Fruit fly (Drosophila melanogaster) whole organism, embryonic: ENCODE data around the gene CG12522.

ENCODE experiments used
- CG10209 ChIP-seq: fragments of 200-800 bp; sonication (Bioruptor generic); optimal IDR thresholded peaks from 3 replicates; lab custom pipeline; 2017; ENCODE audit warnings: missing biosample characterization, mild to moderate bottlenecking, missing genetic modification characterization, missing genetic modification reagents
- CG12071 ChIP-seq: fragments of 200-800 bp; sonication (Bioruptor generic); optimal IDR thresholded peaks from 3 replicates; lab custom pipeline; 2018; ENCODE audit warnings: missing biosample characterization, mild to moderate bottlenecking, missing genetic modification characterization
- CG12942 ChIP-seq: fragments of 200-800 bp; sonication (Bioruptor generic); optimal IDR thresholded peaks from 3 replicates; lab custom pipeline; 2016; ENCODE audit warnings: missing biosample characterization, missing genetic modification characterization
- CG15011 ChIP-seq: fragments of 200-800 bp; sonication (Bioruptor generic); optimal IDR thresholded peaks from 3 replicates; lab custom pipeline; 2018; ENCODE audit warnings: missing biosample characterization, mild to moderate bottlenecking, missing genetic modification characterization
- CG1529 ChIP-seq: fragments of 200-800 bp; sonication (Bioruptor generic); optimal IDR thresholded peaks from 3 replicates; lab custom pipeline; 2018; ENCODE audit warnings: missing biosample characterization, missing genetic modification characterization
- CG17385 ChIP-seq: fragments of 200-800 bp; sonication (Bioruptor generic); optimal IDR thresholded peaks from 3 replicates; lab custom pipeline; 2018; ENCODE audit warnings: missing biosample characterization, mild to moderate bottlenecking, missing genetic modification characterization
- CG18476 ChIP-seq: fragments of 200-800 bp; sonication (Bioruptor generic); optimal IDR thresholded peaks from 2 replicates; lab custom pipeline; 2016; ENCODE audit warnings: missing biosample characterization, mild to moderate bottlenecking, missing genetic modification characterization
- CG18599 ChIP-seq: fragments of 200-800 bp; sonication (Bioruptor generic); optimal IDR thresholded peaks from 3 replicates; lab custom pipeline; 2017; ENCODE audit warnings: missing biosample characterization, missing genetic modification characterization, mild to moderate bottlenecking, moderate library complexity, missing genetic modification reagents
- CG30431 ChIP-seq: fragments of 200-800 bp; sonication (Bioruptor generic); optimal IDR thresholded peaks from 2 replicates; lab custom pipeline; 2017; ENCODE audit warnings: missing biosample characterization, missing genetic modification characterization
- CG3726 ChIP-seq: fragments of 200-800 bp; sonication (Bioruptor generic); IDR thresholded peaks from 3 replicates; pipeline ENCODE4, ENCODE4 v1.3.6; 2022; ENCODE audit warnings: missing biosample characterization, missing genetic modification characterization
- CG3995 ChIP-seq: fragments of 200-800 bp; sonication (Bioruptor generic); optimal IDR thresholded peaks from 3 replicates; lab custom pipeline; 2016; ENCODE audit warnings: missing biosample characterization, missing genetic modification characterization
- CG7357 ChIP-seq: fragments of 200-800 bp; sonication (Bioruptor generic); IDR thresholded peaks from 3 replicates; pipeline ENCODE4 v1.3.6; 2022; ENCODE audit warnings: missing biosample characterization, missing genetic modification characterization
- CG7556 ChIP-seq: fragments of 200-800 bp; sonication (Bioruptor generic); optimal IDR thresholded peaks from 2 replicates; lab custom pipeline; 2017; ENCODE audit warnings: missing biosample characterization, mild to moderate bottlenecking, missing genetic modification characterization
- CG7987 ChIP-seq: fragments of 200-800 bp; sonication (Bioruptor generic); optimal IDR thresholded peaks from 2 replicates; lab custom pipeline; 2018; ENCODE audit warnings: missing biosample characterization, mild to moderate bottlenecking, missing genetic modification characterization, moderate library complexity
- CG8089 ChIP-seq: fragments of 200-800 bp; sonication (Bioruptor generic); optimal IDR thresholded peaks from 3 replicates; lab custom pipeline; 2016; ENCODE audit warnings: missing biosample characterization, missing genetic modification characterization
- CG8388 ChIP-seq: fragments of 200-800 bp; sonication (Bioruptor generic); optimal IDR thresholded peaks from 2 replicates; lab custom pipeline; 2019; ENCODE audit warnings: missing biosample characterization, mild to moderate bottlenecking, missing genetic modification characterization, moderate library complexity
- CG9876 ChIP-seq: fragments of 200-800 bp; sonication (Bioruptor generic); optimal IDR thresholded peaks from 2 replicates; lab custom pipeline; 2016; ENCODE audit warnings: missing biosample characterization, missing genetic modification characterization
- CoRest ChIP-seq: fragments of 200-800 bp; sonication (Bioruptor generic); optimal IDR thresholded peaks from 3 replicates; lab custom pipeline; 2018; ENCODE audit warnings: missing biosample characterization, mild to moderate bottlenecking, missing genetic modification characterization, moderate library complexity
- Dad ChIP-seq: fragments of 200-800 bp; sonication (Bioruptor generic); optimal IDR thresholded peaks from 3 replicates; lab custom pipeline; 2016; ENCODE audit warnings: missing biosample characterization, missing genetic modification characterization
- Dll ChIP-seq: fragments of 200-800 bp; sonication (Bioruptor generic); IDR thresholded peaks from 4 replicates; pipeline ENCODE4 v1.3.6; 2022; ENCODE audit warnings: missing biosample characterization, missing genetic modification characterization; ENCODE audit not compliant: partially characterized antibody
- Elba2 ChIP-seq: fragments of 200-800 bp; sonication (Bioruptor generic); optimal IDR thresholded peaks from 3 replicates; lab custom pipeline; 2016; ENCODE audit warnings: missing biosample characterization, missing genetic modification characterization
- Fer1 ChIP-seq: fragments of 200-800 bp; sonication (Bioruptor generic); optimal IDR thresholded peaks from 2 replicates; lab custom pipeline; 2017; ENCODE audit warnings: missing biosample characterization, mild to moderate bottlenecking, missing genetic modification characterization
- HHEX ChIP-seq: fragments of 200-800 bp; sonication (Bioruptor generic); optimal IDR thresholded peaks from 3 replicates; lab custom pipeline; 2017; ENCODE audit warnings: missing biosample characterization, mild to moderate bottlenecking, missing genetic modification characterization, missing genetic modification reagents
- HmgD ChIP-seq: fragments of 200-800 bp; sonication (Bioruptor generic); optimal IDR thresholded peaks from 3 replicates; lab custom pipeline; 2016; ENCODE audit warnings: missing biosample characterization, missing genetic modification characterization
- Hr78 ChIP-seq, 2 experiments: fragments of 200-800 bp in 1 of 2; fragments of >200 bp in 1 of 2; sonication (Bioruptor generic) in 1 of 2; optimal IDR thresholded peaks; 2 replicates each; lab custom pipeline; 2017 to 2019; ENCODE audit warnings: missing biosample characterization in 2 of 2, missing genetic modification characterization in 2 of 2, mild to moderate bottlenecking in 1 of 2, moderate library complexity in 1 of 2
- Nf-YC ChIP-seq: fragments of 200-800 bp; optimal IDR thresholded peaks from 3 replicates; lab custom pipeline; 2019; ENCODE audit warnings: missing biosample characterization, mild to moderate bottlenecking, missing genetic modification characterization, moderate library complexity
- Six4 ChIP-seq: fragments of 200-800 bp; sonication (Bioruptor generic); optimal IDR thresholded peaks from 2 replicates; lab custom pipeline; 2016; ENCODE audit warnings: missing biosample characterization, missing genetic modification characterization
- Trl ChIP-seq, 3 experiments: fragments of >200 bp in 2 of 3; fragments of 200-800 bp in 1 of 3; sonication (Bioruptor generic) in 1 of 3; optimal IDR thresholded peaks; 2 replicates in 1 of 3; 3 replicates in 2 of 3; lab custom pipeline; 2016 to 2017; ENCODE audit warnings: missing biosample characterization in 1 of 3, missing genetic modification characterization in 1 of 3
- chm ChIP-seq: fragments of 200-800 bp; sonication (Bioruptor generic); IDR thresholded peaks from 2 replicates; pipeline ENCODE4 v1.3.6; 2022; ENCODE audit warnings: missing biosample characterization, missing genetic modification characterization
- dmrt99B ChIP-seq: fragments of 200-800 bp; sonication (Bioruptor generic); optimal IDR thresholded peaks from 2 replicates; lab custom pipeline; 2018; ENCODE audit warnings: missing biosample characterization, mild to moderate bottlenecking, missing genetic modification characterization, moderate library complexity
- ems ChIP-seq: fragments of 200-800 bp; sonication (Bioruptor generic); optimal IDR thresholded peaks from 3 replicates; lab custom pipeline; 2016; ENCODE audit warnings: missing biosample characterization, missing genetic modification characterization
- en ChIP-seq: fragments of 200-800 bp; sonication (Bioruptor generic); optimal IDR thresholded peaks from 2 replicates; lab custom pipeline; 2016; ENCODE audit warnings: missing biosample characterization, missing genetic modification characterization
- exex ChIP-seq: fragments of 200-800 bp; sonication (Bioruptor generic); optimal IDR thresholded peaks from 4 replicates; lab custom pipeline; 2018; ENCODE audit warnings: missing biosample characterization, mild to moderate bottlenecking, missing genetic modification characterization, moderate library complexity
- fd102C ChIP-seq: fragments of 200-800 bp; sonication (Bioruptor generic); optimal IDR thresholded peaks from 2 replicates; lab custom pipeline; 2018; ENCODE audit warnings: missing biosample characterization, mild to moderate bottlenecking, missing genetic modification characterization, moderate library complexity
- gfzf ChIP-seq: fragments of 200-800 bp; sonication (Bioruptor generic); optimal IDR thresholded peaks from 2 replicates; lab custom pipeline; 2016; ENCODE audit warnings: missing biosample characterization, mild to moderate bottlenecking, missing genetic modification characterization, moderate library complexity
- h ChIP-seq: fragments of >200 bp; optimal IDR thresholded peaks from 2 replicates; lab custom pipeline; 2017
- jigr1 ChIP-seq: fragments of 200-800 bp; sonication (Bioruptor generic); IDR thresholded peaks from 3 replicates; pipeline ENCODE4 v1.3.6; 2022; ENCODE audit warnings: missing biosample characterization, missing genetic modification characterization
- lmd ChIP-seq: fragments of 200-800 bp; sonication (Bioruptor generic); IDR thresholded peaks from 2 replicates; pipeline ENCODE4 v1.3.6; 2022; ENCODE audit warnings: missing biosample characterization, missing genetic modification characterization
- lov ChIP-seq, 2 experiments: fragments of 200-800 bp in 1 of 2; fragments of >200 bp in 1 of 2; sonication (Bioruptor generic) in 1 of 2; IDR thresholded peaks in 1 of 2; optimal IDR thresholded peaks in 1 of 2; 2 replicates in 1 of 2; 3 replicates in 1 of 2; pipeline versions ENCODE4 v1.3.6 to Lab custom; 2017 to 2022; ENCODE audit warnings: missing biosample characterization in 1 of 2, missing genetic modification characterization in 1 of 2
- luna ChIP-seq: fragments of 200-800 bp; sonication (Bioruptor generic); optimal IDR thresholded peaks from 2 replicates; lab custom pipeline; 2016; ENCODE audit warnings: missing biosample characterization, missing genetic modification characterization
- mld ChIP-seq: fragments of 200-800 bp; sonication (Bioruptor generic); IDR thresholded peaks from 3 replicates; pipeline ENCODE4 v1.3.6; 2022; ENCODE audit warnings: missing biosample characterization, missing genetic modification characterization; ENCODE audit not compliant: partially characterized antibody
- nom ChIP-seq: fragments of 200-800 bp; sonication (Bioruptor generic); optimal IDR thresholded peaks from 2 replicates; lab custom pipeline; 2017; ENCODE audit warnings: missing biosample characterization, missing genetic modification characterization, mild to moderate bottlenecking, moderate library complexity, missing genetic modification reagents
- peb ChIP-seq: fragments of 200-800 bp; sonication (Bioruptor generic); IDR thresholded peaks from 2 replicates; pipeline ENCODE4 v1.3.6; 2022; ENCODE audit warnings: missing biosample characterization, missing genetic modification characterization
- psq ChIP-seq: fragments of 200-800 bp; sonication (Bioruptor generic); optimal IDR thresholded peaks from 2 replicates; lab custom pipeline; 2017; ENCODE audit warnings: missing biosample characterization, missing genetic modification characterization
- salm ChIP-seq: fragments of 200-800 bp; sonication (Bioruptor generic); optimal IDR thresholded peaks from 2 replicates; lab custom pipeline; 2018; ENCODE audit warnings: missing biosample characterization, mild to moderate bottlenecking, missing genetic modification characterization
- sens ChIP-seq: fragments of 200-800 bp; sonication (Bioruptor generic); peaks from one replicate; lab custom pipeline; 2016; ENCODE audit warnings: missing biosample characterization, missing genetic modification characterization
- slou ChIP-seq: fragments of 200-800 bp; sonication (Bioruptor generic); optimal IDR thresholded peaks from 3 replicates; lab custom pipeline; 2016; ENCODE audit warnings: missing biosample characterization, missing genetic modification characterization
- tgo ChIP-seq: fragments of 200-800 bp; sonication (Bioruptor generic); IDR thresholded peaks from 3 replicates; pipeline ENCODE4 v1.3.6; 2022; ENCODE audit warnings: missing biosample characterization, missing genetic modification characterization
- tx ChIP-seq: fragments of 200-800 bp; sonication (Bioruptor generic); optimal IDR thresholded peaks from 2 replicates; lab custom pipeline; 2016; ENCODE audit warnings: missing biosample characterization, missing genetic modification characterization
- usp ChIP-seq: fragments of >200 bp; optimal IDR thresholded peaks from 2 replicates; lab custom pipeline; 2017; ENCODE audit warnings: missing biosample characterization, missing genetic modification characterization
- wor ChIP-seq: fragments of 200-800 bp; sonication (Bioruptor generic); IDR thresholded peaks from 2 replicates; pipeline ENCODE4 v1.3.6; 2022; ENCODE audit warnings: missing biosample characterization, missing genetic modification characterization

The CG12522 gene

DNA sequence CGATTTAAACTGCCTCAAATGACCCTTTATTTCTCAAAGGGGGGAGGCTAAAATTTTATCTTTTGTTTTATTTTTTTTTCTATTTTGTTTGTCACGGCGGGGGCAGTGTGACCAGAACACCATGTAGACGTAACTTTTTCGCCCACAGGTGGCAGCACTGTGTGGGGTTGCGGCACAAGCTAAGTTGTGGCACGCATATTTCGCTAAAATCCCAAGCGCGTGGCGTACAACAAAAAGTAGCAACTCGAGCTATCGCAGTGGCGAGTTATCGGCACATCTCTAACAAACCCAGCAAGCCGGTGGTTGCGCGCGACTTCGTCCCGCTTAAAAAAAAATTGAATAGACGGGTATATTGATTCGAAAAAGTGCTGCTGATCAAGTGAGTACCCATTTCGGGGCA, 15.1 kb downstream of the CG12522 start, which contains the start of the genes Ufd1 and NaPi-III (continued):
- TF ChIP-seq HHEX (GFP tag; lab: Kevin White, UChicago) = no peak
- TF ChIP-seq mld = no peak
- TF ChIP-seq usp (GFP tag; lab: Kevin White, UChicago) = no peak
- TF ChIP-seq CG7357 (GFP tag; lab: Robert Waterston, UW) = no peak
- TF ChIP-seq jigr1 (GFP tag; lab: Robert Waterston, UW) = no peak
- TF ChIP-seq Dad = peak; percentile 59
- TF ChIP-seq CG7556 = no peak
- TF ChIP-seq CG12942 = no peak
- TF ChIP-seq h (lab: Kevin White, UChicago) = no peak
- TF ChIP-seq en (GFP tag; lab: Kevin White, UChicago) = no peak
- TF ChIP-seq CG30431 (GFP tag; lab: Kevin White, UChicago) = no peak
- no peak for TF ChIP-seq Hr78 (GFP tag; optimal IDR thresholded peaks at IDR 0.05; lab: Kevin White, UChicago)
- TF ChIP-seq exex = no peak
- peak; percentile 20; the same call in 1 of the 2 replicates for TF ChIP-seq lmd (GFP tag; lab: Robert Waterston, UW)
- TF ChIP-seq Fer1 (GFP tag; lab: Kevin White, UChicago) = peak; percentile 15
- TF ChIP-seq CG18599 = no peak
- no peak for TF ChIP-seq peb (GFP tag; lab: Robert Waterston, UW)
- no peak for TF ChIP-seq Six4 (GFP tag; lab: Kevin White, UChicago)
- TF ChIP-seq tgo (GFP tag; lab: Robert Waterston, UW) = no peak
- no peak for TF ChIP-seq CG1529 (GFP tag; lab: Kevin White, UChicago)
- peak; percentile 73 for TF ChIP-seq CoRest (tag; lab: Kevin White, UChicago)
- TF ChIP-seq CG3995 (GFP tag; lab: Kevin White, UChicago) = peak; percentile 26
- peak; percentile 41 for TF ChIP-seq tx (GFP tag; lab: Kevin White, UChicago)
- no peak for TF ChIP-seq Nf-YC
- no peak for TF ChIP-seq CG3726 (GFP tag; lab: Robert Waterston, UW)
- peak; percentile 74 for TF ChIP-seq Elba2 (GFP tag; lab: Kevin White, UChicago)
- no peak for TF ChIP-seq CG18476 (GFP tag; lab: Kevin White, UChicago)
- no peak for TF ChIP-seq CG12071
- no peak for TF ChIP-seq CG10209
- no peak for TF ChIP-seq CG15011 (GFP tag; lab: Kevin White, UChicago)
- TF ChIP-seq CG7987 (GFP tag; lab: Kevin White, UChicago) = no peak
- no peak for TF ChIP-seq CG8388 (GFP tag; lab: Kevin White, UChicago)
- peak; percentile 85 for TF ChIP-seq sens (GFP tag; lab: Kevin White, UChicago)
- no peak for TF ChIP-seq dmrt99B (tag; lab: Kevin White, UChicago)
- peak; percentile 50 for TF ChIP-seq CG8089 (GFP tag; lab: Kevin White, UChicago)
- TF ChIP-seq chm = peak; percentile 54; the same call in 1 of the 2 replicates
- no peak for TF ChIP-seq wor (GFP tag; lab: Robert Waterston, UW)
- TF ChIP-seq HmgD (GFP tag; lab: Kevin White, UChicago) = peak; percentile 94
- no peak for TF ChIP-seq fd102C
- no peak for TF ChIP-seq Trl (optimal IDR thresholded peaks at IDR 0.05; lab: Kevin White, UChicago)
- TF ChIP-seq Trl (GFP tag; optimal IDR thresholded peaks at IDR 0.05; lab: Kevin White, UChicago) = peak; percentile 2
- TF ChIP-seq luna (GFP tag; lab: Kevin White, UChicago) = peak; percentile 2
- TF ChIP-seq CG17385 (GFP tag; lab: Kevin White, UChicago) = no peak
- no peak for TF ChIP-seq lov (optimal IDR thresholded peaks at IDR 0.05; lab: Kevin White, UChicago)
- peak; percentile 49; the same call in 1 of the 3 replicates for TF ChIP-seq lov (GFP tag; IDR thresholded peaks at IDR 0.05; lab: Robert Waterston, UW)
- TF ChIP-seq Dll = peak; percentile 85
- no peak for TF ChIP-seq salm (tag; lab: Kevin White, UChicago)
- TF ChIP-seq psq (GFP tag; lab: Kevin White, UChicago) = no peak
- TF ChIP-seq ems = peak; percentile 23
- peak; percentile 47 for TF ChIP-seq CG9876
- TF ChIP-seq slou (GFP tag; lab: Kevin White, UChicago) = no peak
- no peak for TF ChIP-seq nom
- TF ChIP-seq gfzf (GFP tag; lab: Kevin White, UChicago) = peak; percentile 98
